Worm (Caenorhabditis elegans): ENCODE results near the gene F18E2.15.

The F18E2.15 gene

ce11 chrV:12788451-12788850 lies 27.6 kb upstream of the F18E2.15 start, which contains the start of gene srbc-44:
TSS of gene srbc-44 (minus strand) at chrV:12788551.
- TF ChIP-seq daf-8 (GFP tag; IDR thresholded peaks at IDR 0.05) = no peak
- no peak for TF ChIP-seq mxl-2 (GFP tag; conservative IDR thresholded peaks at IDR 0.05)
- no peak for TF ChIP-seq pqm-1 (tag; optimal IDR thresholded peaks at IDR 0.05)
- TF ChIP-seq skn-1 (tag; optimal IDR thresholded peaks at IDR 0.05) = no peak
- no peak for TF ChIP-seq rbr-2 (tag; optimal IDR thresholded peaks at IDR 0.05)
- TF ChIP-seq F37D6.2 (tag; optimal IDR thresholded peaks at IDR 0.05) = no peak

- no peak for TF ChIP-seq saeg-2 (GFP tag; IDR thresholded peaks at IDR 0.05)
- no peak for TF ChIP-seq Y48G9A.11 (GFP tag; IDR thresholded peaks at IDR 0.05)
- no peak for TF ChIP-seq fos-1 (tag; optimal IDR thresholded peaks at IDR 0.05)
- TF ChIP-seq dmd-6 (GFP tag; IDR thresholded peaks at IDR 0.05) = no peak
- no peak for TF ChIP-seq F26F4.8 (GFP tag; conservative IDR thresholded peaks at IDR 0.05)
- no peak for TF ChIP-seq F37D6.2 (tag; optimal IDR thresholded peaks at IDR 0.05)
- no peak for TF ChIP-seq nhr-48 (tag; optimal IDR thresholded peaks at IDR 0.05)
- no peak for TF ChIP-seq lim-7 (GFP tag; IDR thresholded peaks at IDR 0.05)
- TF ChIP-seq snpc-1.2 (GFP tag; IDR thresholded peaks at IDR 0.05) = no peak
- TF ChIP-seq daf-8 (GFP tag; IDR thresholded peaks at IDR 0.05) = no peak
Measured at ce11 chrV:12787026-12787425, 26.2 kb upstream of the F18E2.15 start, which contains the start of gene fkb-4. TSS of gene fkb-4 (minus strand) at chrV:12787126.

- TF ChIP-seq unc-130 (GFP tag; optimal IDR thresholded peaks at IDR 0.05) = no peak
- TF ChIP-seq dve-1 (tag; optimal IDR thresholded peaks at IDR 0.05; ENCODE audit: insufficient read depth) = no peak
- TF ChIP-seq mxl-2 (GFP tag; conservative IDR thresholded peaks at IDR 0.05) = no peak
- TF ChIP-seq hmg-1.1 (GFP tag; IDR thresholded peaks at IDR 0.05) = no peak
Measured at ce11 chrV:12786340-12786739, 25.5 kb upstream of the F18E2.15 start.

ce11 chrV:12784861-12785260 lies 24.0 kb upstream of the F18E2.15 start, which contains the start of gene sre-20:
TSS of gene sre-20 (minus strand) at chrV:12784961.
- TF ChIP-seq lin-38 (GFP tag; IDR thresholded peaks at IDR 0.05) (no peak), saeg-2 (GFP tag; IDR thresholded peaks at IDR 0.05) (no peak), arid-1 (GFP tag; conservative IDR thresholded peaks at IDR 0.05) (no peak)

- TF ChIP-seq ceh-62 (tag; optimal IDR thresholded peaks at IDR 0.05) = no peak
- TF ChIP-seq snpc-1.2 (GFP tag; IDR thresholded peaks at IDR 0.05) = no peak; the same call in none of the 2 replicates
- TF ChIP-seq unc-62 (GFP tag; optimal IDR thresholded peaks at IDR 0.05 in 1 of 2) = peak in 1 of 2 experiments; percentile 80
- no peak for TF ChIP-seq unc-62 (tag; optimal IDR thresholded peaks at IDR 0.05)
- peak; percentile 85 for TF ChIP-seq Y48G9A.11 (GFP tag; IDR thresholded peaks at IDR 0.05)
- TF ChIP-seq nhr-76 (tag; optimal IDR thresholded peaks at IDR 0.05) = no peak
- peak; percentile 74 for TF ChIP-seq dmd-6 (GFP tag; IDR thresholded peaks at IDR 0.05)
- peak; percentile 75 for TF ChIP-seq zip-11 (GFP tag; IDR thresholded peaks at IDR 0.05)
- TF ChIP-seq ctbp-1 (GFP tag; IDR thresholded peaks at IDR 0.05) = peak; percentile 88
- peak; percentile 90; the same call in 1 of the 2 replicates for TF ChIP-seq F44E2.7 (GFP tag; IDR thresholded peaks at IDR 0.05)
- TF ChIP-seq zfp-2 (tag; optimal IDR thresholded peaks at IDR 0.05) = peak; percentile 28
- TF ChIP-seq lsy-2 (tag; optimal IDR thresholded peaks at IDR 0.05) = no peak
- TF ChIP-seq unc-130 (GFP tag; optimal IDR thresholded peaks at IDR 0.05) = peak; percentile 57
- TF ChIP-seq daf-16 (GFP tag; optimal IDR thresholded peaks at IDR 0.05) = peak; percentile 22 to 62
- no peak for TF ChIP-seq daf-16 (tag; optimal IDR thresholded peaks at IDR 0.05)
- TF ChIP-seq attf-4 (tag; optimal IDR thresholded peaks at IDR 0.05) = no peak
- no peak for TF ChIP-seq fkh-10 (GFP tag; optimal IDR thresholded peaks at IDR 0.05)
- peak; percentile 86 for TF ChIP-seq pha-4 (GFP tag; IDR thresholded peaks at IDR 0.05)
- TF ChIP-seq pha-4 (tag; optimal IDR thresholded peaks at IDR 0.05) = no peak
- no peak for TF ChIP-seq aly-2 (tag; optimal IDR thresholded peaks at IDR 0.05)
- peak; percentile 90 for TF ChIP-seq hmg-1.1 (GFP tag; IDR thresholded peaks at IDR 0.05)
- no peak for TF ChIP-seq unc-39 (tag; optimal IDR thresholded peaks at IDR 0.05)
- peak; percentile 55; the same call in 1 of the 2 replicates for TF ChIP-seq Y75B8A.6 (GFP tag; IDR thresholded peaks at IDR 0.05)
- TF ChIP-seq nhr-102 (tag; optimal IDR thresholded peaks at IDR 0.05) = no peak
- peak; percentile 66 for TF ChIP-seq lir-3 (tag; optimal IDR thresholded peaks at IDR 0.05)
- TF ChIP-seq nhr-10 (tag; optimal IDR thresholded peaks at IDR 0.05) = no peak
- no peak for TF ChIP-seq fos-1 (tag; optimal IDR thresholded peaks at IDR 0.05)
- TF ChIP-seq Y105C5A.15 (GFP tag; IDR thresholded peaks at IDR 0.05) = peak; percentile 92
- TF ChIP-seq hlh-30 (tag; optimal IDR thresholded peaks at IDR 0.05; ENCODE audit: insufficient read depth) = no peak
- peak; percentile 18 for TF ChIP-seq dpl-1 (GFP tag; optimal IDR thresholded peaks at IDR 0.05)
- no peak for TF ChIP-seq lin-15B (tag; optimal IDR thresholded peaks at IDR 0.05)
Measured at ce11 chrV:12780248-12780647, 19.4 kb upstream of the F18E2.15 start.
